Fruit fly (Drosophila melanogaster) whole organism, embryonic: Measurements from ENCODE around the gene CG3032.
A peak's percentile ranks its signal among the peaks of the same experiment; 100 is the strongest.

Experiments used
- Asciz ChIP-seq: fragments of 200-800 bp; sonication (Bioruptor generic); optimal IDR thresholded peaks from 2 replicates; lab custom pipeline; 2017; ENCODE audit warnings: missing biosample characterization, mild to moderate bottlenecking, missing genetic modification characterization, missing genetic modification reagents
- CG10267 ChIP-seq: fragments of 200-800 bp; sonication (Bioruptor generic); optimal IDR thresholded peaks from 2 replicates; lab custom pipeline; 2018; ENCODE audit warnings: missing biosample characterization, mild to moderate bottlenecking, missing genetic modification characterization, moderate library complexity
- CG10274 ChIP-seq: fragments of 200-800 bp; sonication (Bioruptor generic); optimal IDR thresholded peaks from 3 replicates; lab custom pipeline; 2017; ENCODE audit warnings: missing biosample characterization, mild to moderate bottlenecking, missing genetic modification characterization
- CG11456 ChIP-seq: fragments of 200-800 bp; sonication (Bioruptor generic); IDR thresholded peaks from 3 replicates; pipeline ENCODE4 v1.3.6; 2022; ENCODE audit warnings: missing biosample characterization, missing genetic modification characterization
- CG1233 ChIP-seq: fragments of 200-800 bp; sonication (Bioruptor generic); optimal IDR thresholded peaks from 4 replicates; lab custom pipeline; 2018; ENCODE audit warnings: missing biosample characterization, mild to moderate bottlenecking, missing genetic modification characterization
- CG12391 ChIP-seq: fragments of 200-800 bp; sonication (Bioruptor generic); optimal IDR thresholded peaks from 3 replicates; lab custom pipeline; 2018; ENCODE audit warnings: missing biosample characterization, mild to moderate bottlenecking, missing genetic modification characterization, moderate library complexity
- CG13424 ChIP-seq: fragments of 200-800 bp; sonication (Bioruptor generic); optimal IDR thresholded peaks from 2 replicates; lab custom pipeline; 2019; ENCODE audit warnings: missing biosample characterization, mild to moderate bottlenecking, missing genetic modification characterization, moderate library complexity
- CG13775 ChIP-seq: fragments of 200-800 bp; sonication (Bioruptor generic); optimal IDR thresholded peaks from 3 replicates; lab custom pipeline; 2017; ENCODE audit warnings: missing biosample characterization, mild to moderate bottlenecking, missing genetic modification characterization
- CG15696 ChIP-seq: fragments of 200-800 bp; sonication (Bioruptor generic); optimal IDR thresholded peaks from 2 replicates; lab custom pipeline; 2019; ENCODE audit warnings: missing biosample characterization, mild to moderate bottlenecking, missing genetic modification characterization, moderate library complexity
- CG1603 ChIP-seq: fragments of 200-800 bp; sonication (Bioruptor generic); optimal IDR thresholded peaks from 2 replicates; lab custom pipeline; 2019; ENCODE audit warnings: missing biosample characterization, mild to moderate bottlenecking, missing genetic modification characterization, moderate library complexity
- CG17359 ChIP-seq: fragments of 200-800 bp; sonication (Bioruptor generic); optimal IDR thresholded peaks from 3 replicates; lab custom pipeline; 2018; ENCODE audit warnings: missing biosample characterization, mild to moderate bottlenecking, missing genetic modification characterization, moderate library complexity
- CG18599 ChIP-seq: fragments of 200-800 bp; sonication (Bioruptor generic); optimal IDR thresholded peaks from 3 replicates; lab custom pipeline; 2017; ENCODE audit warnings: missing biosample characterization, missing genetic modification characterization, mild to moderate bottlenecking, moderate library complexity, missing genetic modification reagents
- CG18619 ChIP-seq: fragments of 200-800 bp; sonication (Bioruptor generic); optimal IDR thresholded peaks from 3 replicates; lab custom pipeline; 2017; ENCODE audit warnings: missing biosample characterization, mild to moderate bottlenecking, missing genetic modification characterization
- CG2120 ChIP-seq: fragments of 200-800 bp; sonication (Bioruptor generic); optimal IDR thresholded peaks from 3 replicates; lab custom pipeline; 2016; ENCODE audit warnings: missing biosample characterization, missing genetic modification characterization
- CG30403 ChIP-seq: fragments of 200-800 bp; sonication (Bioruptor generic); optimal IDR thresholded peaks from 3 replicates; lab custom pipeline; 2016; ENCODE audit warnings: missing biosample characterization, missing genetic modification characterization
- CG4360 ChIP-seq: fragments of 200-800 bp; sonication (Bioruptor generic); IDR thresholded peaks from 2 replicates; pipeline ENCODE4 v1.3.6; 2022; ENCODE audit warnings: missing biosample characterization, missing genetic modification characterization
- CG43689 ChIP-seq: fragments of 200-800 bp; sonication (Bioruptor generic); IDR thresholded peaks from 2 replicates; pipeline ENCODE4 v1.3.6; 2022; ENCODE audit warnings: missing biosample characterization, missing genetic modification characterization
- CG5245 ChIP-seq: fragments of 200-800 bp; sonication (Bioruptor generic); optimal IDR thresholded peaks from 3 replicates; lab custom pipeline; 2016; ENCODE audit warnings: missing biosample characterization, missing genetic modification characterization
- CG6765 ChIP-seq: fragments of 200-800 bp; sonication (Bioruptor generic); optimal IDR thresholded peaks from 3 replicates; lab custom pipeline; 2017; ENCODE audit warnings: missing biosample characterization, mild to moderate bottlenecking, missing genetic modification characterization
- CG7928 ChIP-seq: fragments of 200-800 bp; sonication (Bioruptor generic); optimal IDR thresholded peaks from 2 replicates; lab custom pipeline; 2017; ENCODE audit warnings: missing biosample characterization, mild to moderate bottlenecking, missing genetic modification characterization
- CG8281 ChIP-seq: fragments of 200-800 bp; sonication (Bioruptor generic); optimal IDR thresholded peaks from 2 replicates; lab custom pipeline; 2018; ENCODE audit warnings: missing biosample characterization, mild to moderate bottlenecking, missing genetic modification characterization, moderate library complexity
- CG8290 ChIP-seq, 3 experiments: fragments of 200-800 bp; sonication (Bioruptor generic); optimal IDR thresholded peaks; 2 replicates each; lab custom pipeline; 2016 to 2019; ENCODE audit warnings: missing biosample characterization in 3 of 3, missing genetic modification characterization in 3 of 3, mild to moderate bottlenecking in 2 of 3, moderate library complexity in 1 of 3
- CG8359 ChIP-seq: fragments of 200-800 bp; sonication (Bioruptor generic); optimal IDR thresholded peaks from 2 replicates; lab custom pipeline; 2017; ENCODE audit warnings: missing biosample characterization, mild to moderate bottlenecking, missing genetic modification characterization, borderline replicate concordance
- CG9437 ChIP-seq: fragments of 200-800 bp; sonication (Bioruptor generic); optimal IDR thresholded peaks from 2 replicates; lab custom pipeline; 2018; ENCODE audit warnings: missing biosample characterization, mild to moderate bottlenecking, missing genetic modification characterization
- Dp ChIP-seq: fragments of 200-800 bp; sonication (Bioruptor generic); optimal IDR thresholded peaks from 2 replicates; lab custom pipeline; 2018; ENCODE audit warnings: missing biosample characterization, mild to moderate bottlenecking, missing genetic modification characterization, moderate library complexity
- Drgx ChIP-seq: fragments of 200-800 bp; sonication (Bioruptor generic); IDR thresholded peaks from 2 replicates; pipeline ENCODE4 v1.3.6; 2022; ENCODE audit warnings: missing biosample characterization, missing genetic modification characterization
- Ets97D ChIP-seq: fragments of 200-800 bp; sonication (Bioruptor generic); optimal IDR thresholded peaks from 3 replicates; lab custom pipeline; 2016; ENCODE audit warnings: missing biosample characterization, missing genetic modification characterization
- Hr51 ChIP-seq, 2 experiments: fragments of 200-800 bp; sonication (Bioruptor generic); optimal IDR thresholded peaks; 2 replicates in 1 of 2; 3 replicates in 1 of 2; lab custom pipeline; 2016 to 2018; ENCODE audit warnings: missing biosample characterization in 2 of 2, missing genetic modification characterization in 2 of 2, mild to moderate bottlenecking in 1 of 2, moderate library complexity in 1 of 2
- Pdp1 ChIP-seq, 2 experiments: fragments of 200-800 bp; sonication (Bioruptor generic); optimal IDR thresholded peaks; 3 replicates each; lab custom pipeline; 2016; ENCODE audit warnings: missing biosample characterization in 2 of 2, missing genetic modification characterization in 2 of 2, mild to moderate bottlenecking in 1 of 2, moderate library complexity in 1 of 2
- Ptx1 ChIP-seq: fragments of 200-800 bp; sonication (Bioruptor generic); IDR thresholded peaks from 2 replicates; pipeline ENCODE4 v1.3.6; 2022; ENCODE audit warnings: missing biosample characterization, missing genetic modification characterization
- ab ChIP-seq: fragments of 200-800 bp; sonication (Bioruptor generic); optimal IDR thresholded peaks from 2 replicates; lab custom pipeline; 2016; ENCODE audit warnings: missing biosample characterization, missing genetic modification characterization
- al ChIP-seq: fragments of 200-800 bp; sonication (Bioruptor generic); IDR thresholded peaks from 2 replicates; pipeline ENCODE4 v1.3.6; 2022; ENCODE audit warnings: missing biosample characterization, missing genetic modification characterization
- bcd ChIP-seq: fragments of 200-800 bp; sonication (Bioruptor generic); optimal IDR thresholded peaks from 2 replicates; lab custom pipeline; 2017; ENCODE audit warnings: missing biosample characterization, mild to moderate bottlenecking, missing genetic modification characterization
- crp ChIP-seq, 2 experiments: fragments of 200-800 bp; sonication (Bioruptor generic); optimal IDR thresholded peaks; 2 replicates in 1 of 2; 3 replicates in 1 of 2; lab custom pipeline; 2017; ENCODE audit warnings: missing biosample characterization in 2 of 2, missing genetic modification characterization in 2 of 2, mild to moderate bottlenecking in 1 of 2, moderate library complexity in 1 of 2
- disco-r ChIP-seq: fragments of 200-800 bp; sonication (Bioruptor generic); optimal IDR thresholded peaks from 2 replicates; lab custom pipeline; 2016; ENCODE audit warnings: missing biosample characterization, missing genetic modification characterization
- dmrt11E ChIP-seq: fragments of 200-800 bp; sonication (Bioruptor generic); optimal IDR thresholded peaks from 3 replicates; lab custom pipeline; 2018; ENCODE audit warnings: missing biosample characterization, mild to moderate bottlenecking, missing genetic modification characterization, moderate library complexity
- dpn ChIP-seq, 2 experiments: fragments of 200-800 bp; sonication (Bioruptor generic); optimal IDR thresholded peaks; 3 replicates each; lab custom pipeline; 2016; ENCODE audit warnings: missing biosample characterization in 2 of 2, missing genetic modification characterization in 2 of 2
- eve ChIP-seq, 2 experiments: fragments of >200 bp; optimal IDR thresholded peaks; 2 replicates each; lab custom pipeline; 2017; ENCODE audit warnings: missing biosample characterization in 2 of 2, missing genetic modification characterization in 2 of 2
- klu ChIP-seq: fragments of 200-800 bp; sonication (Bioruptor generic); IDR thresholded peaks from 2 replicates; pipeline ENCODE4 v1.3.6; 2022; ENCODE audit warnings: missing biosample characterization, missing genetic modification characterization
- p53 ChIP-seq: fragments of 200-800 bp; sonication (Bioruptor generic); optimal IDR thresholded peaks from 2 replicates; lab custom pipeline; 2016; ENCODE audit warnings: missing biosample characterization, missing genetic modification characterization
- pnt ChIP-seq: fragments of 200-800 bp; sonication (Bioruptor generic); optimal IDR thresholded peaks from 3 replicates; lab custom pipeline; 2016; ENCODE audit warnings: missing biosample characterization, missing genetic modification characterization
- pros ChIP-seq: fragments of 200-800 bp; sonication (Bioruptor generic); optimal IDR thresholded peaks from 3 replicates; lab custom pipeline; 2019; ENCODE audit warnings: missing biosample characterization, mild to moderate bottlenecking, missing genetic modification characterization, moderate library complexity
- ranshi ChIP-seq: fragments of 200-800 bp; sonication (Bioruptor generic); IDR thresholded peaks from 2 replicates; pipeline ENCODE4 v1.3.6; 2022; ENCODE audit warnings: missing biosample characterization, missing genetic modification characterization
- slou ChIP-seq: fragments of 200-800 bp; sonication (Bioruptor generic); optimal IDR thresholded peaks from 3 replicates; lab custom pipeline; 2016; ENCODE audit warnings: missing biosample characterization, missing genetic modification characterization
- stc ChIP-seq: fragments of 200-800 bp; sonication (Bioruptor generic); IDR thresholded peaks from 2 replicates; pipeline ENCODE4 v1.3.6; 2022; ENCODE audit warnings: missing biosample characterization, missing genetic modification characterization
- tio ChIP-seq: fragments of 200-800 bp; sonication (Bioruptor generic); optimal IDR thresholded peaks from 2 replicates; lab custom pipeline; 2017; ENCODE audit warnings: missing biosample characterization, missing genetic modification characterization, inconsistent platforms
- tup ChIP-seq: fragments of 200-800 bp; sonication (Bioruptor generic); optimal IDR thresholded peaks from 2 replicates; lab custom pipeline; 2016; ENCODE audit warnings: missing biosample characterization, mild to moderate bottlenecking, missing genetic modification characterization, moderate library complexity
- tx ChIP-seq: fragments of 200-800 bp; sonication (Bioruptor generic); optimal IDR thresholded peaks from 2 replicates; lab custom pipeline; 2016; ENCODE audit warnings: missing biosample characterization, missing genetic modification characterization

The CG3032 gene

DNA sequence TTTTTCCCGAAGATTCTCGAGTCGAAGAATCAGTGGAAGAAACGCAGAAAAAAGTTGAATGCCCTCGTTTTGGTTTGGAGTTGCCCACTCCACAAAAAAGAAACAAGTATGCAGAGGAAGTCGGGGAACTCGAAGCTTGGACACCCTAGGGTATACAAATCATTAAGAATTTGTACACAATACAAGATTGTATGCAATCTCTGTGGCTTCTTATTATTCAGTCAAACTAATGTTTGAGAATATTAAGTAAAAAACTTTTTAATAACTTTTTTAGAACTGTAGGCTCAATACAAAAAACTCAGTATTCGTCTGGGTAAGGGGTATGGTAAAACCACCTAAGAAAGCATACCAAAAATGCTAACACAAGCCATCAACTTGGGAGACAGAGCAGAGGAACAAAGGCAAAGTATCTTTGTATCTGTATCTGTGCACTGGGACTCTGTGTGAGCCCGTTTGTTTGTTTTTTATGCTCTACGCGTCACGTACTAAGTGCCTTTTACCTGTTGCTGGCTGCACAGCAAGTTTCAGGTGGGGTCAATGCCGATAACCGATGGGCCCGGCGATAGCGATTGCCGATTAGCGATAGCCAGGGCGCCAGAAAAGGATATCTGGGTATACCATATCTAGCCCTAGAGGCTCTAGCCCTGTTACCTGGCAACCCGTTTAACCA, 28.4 kb downstream of the CG3032 start:
- TF ChIP-seq Hr51 (GFP tag; optimal IDR thresholded peaks at IDR 0.05; lab: Kevin White, UChicago) = peak; percentile 51 to 74
- peak in 1 of 2 experiments; percentile 91 for TF ChIP-seq eve (GFP tag; optimal IDR thresholded peaks at IDR 0.05; lab: Kevin White, UChicago)
- TF ChIP-seq dmrt11E = peak; percentile 93
- TF ChIP-seq CG30403 (GFP tag; lab: Kevin White, UChicago) = peak; percentile 81
- peak; percentile 54 for TF ChIP-seq CG8290 (GFP tag; optimal IDR thresholded peaks at IDR 0.05; lab: Kevin White, UChicago)
- peak in 1 of 2 experiments; percentile 33 for TF ChIP-seq CG8290 (tag; optimal IDR thresholded peaks at IDR 0.05; lab: Kevin White, UChicago)
- TF ChIP-seq CG1233 (GFP tag; lab: Kevin White, UChicago) = peak; percentile 26
- no peak for TF ChIP-seq CG7928 (GFP tag; lab: Kevin White, UChicago)
- peak; percentile 37 for TF ChIP-seq Ets97D (GFP tag; lab: Kevin White, UChicago)
- TF ChIP-seq Ptx1 (GFP tag; lab: Robert Waterston, UW) = peak; percentile 73
- peak; percentile 46 for TF ChIP-seq disco-r (GFP tag; lab: Kevin White, UChicago)
- peak; percentile 24; the same call in 1 of the 2 replicates for TF ChIP-seq al (GFP tag; lab: Robert Waterston, UW)
- TF ChIP-seq CG11456 (GFP tag; lab: Robert Waterston, UW) = no peak
- TF ChIP-seq CG12391 (tag; lab: Kevin White, UChicago) = peak; percentile 90
- peak; percentile 77 for TF ChIP-seq tio (GFP tag; lab: Kevin White, UChicago)
- peak; percentile 72 for TF ChIP-seq Asciz (GFP tag; lab: Kevin White, UChicago)
- peak; percentile 76 for TF ChIP-seq CG5245 (GFP tag; lab: Kevin White, UChicago)
- peak; percentile 79 for TF ChIP-seq CG13424 (tag; lab: Kevin White, UChicago)
- TF ChIP-seq Drgx (GFP tag; lab: Robert Waterston, UW) = peak; percentile 72
- TF ChIP-seq slou (GFP tag; lab: Kevin White, UChicago) = peak; percentile 47
- peak; percentile 56 for TF ChIP-seq CG1603 (tag; lab: Kevin White, UChicago)
- no peak for TF ChIP-seq p53 (GFP tag; lab: Kevin White, UChicago)
- TF ChIP-seq CG17359 = peak; percentile 77
- TF ChIP-seq CG10267 (tag; lab: Kevin White, UChicago) = peak; percentile 83
- TF ChIP-seq CG10274 = peak; percentile 46
- TF ChIP-seq crp (GFP tag; optimal IDR thresholded peaks at IDR 0.05; lab: Kevin White, UChicago) = no peak
- TF ChIP-seq pros (GFP tag; lab: Kevin White, UChicago) = peak; percentile 20
- TF ChIP-seq tx (GFP tag; lab: Kevin White, UChicago) = peak; percentile 63
- TF ChIP-seq dpn (GFP tag; optimal IDR thresholded peaks at IDR 0.05; lab: Kevin White, UChicago) = peak; percentile 64 to 82
- peak; percentile 63 for TF ChIP-seq CG9437
- peak; percentile 80 for TF ChIP-seq pnt (GFP tag; lab: Kevin White, UChicago)
- TF ChIP-seq CG18599 (GFP tag; lab: Kevin White, UChicago) = peak; percentile 72
- TF ChIP-seq CG18619 = peak; percentile 50
- TF ChIP-seq tup (GFP tag; lab: Kevin White, UChicago) = peak; percentile 54
- TF ChIP-seq CG2120 (GFP tag; lab: Kevin White, UChicago) = peak; percentile 76
- peak; percentile 75 for TF ChIP-seq bcd (GFP tag; lab: Kevin White, UChicago)
- peak; percentile 18 for TF ChIP-seq Dp (GFP tag; lab: Kevin White, UChicago)
- TF ChIP-seq ab = peak; percentile 20
- TF ChIP-seq ranshi (GFP tag; lab: Robert Waterston, UW) = peak; percentile 69; the same call in 1 of the 2 replicates
- TF ChIP-seq CG8359 (GFP tag; lab: Kevin White, UChicago) = peak; percentile 41
- TF ChIP-seq CG13775 = peak; percentile 71
- no peak for TF ChIP-seq CG8281 (tag; lab: Kevin White, UChicago)
- TF ChIP-seq CG6765 (GFP tag; lab: Kevin White, UChicago) = no peak
- TF ChIP-seq CG4360 (GFP tag; lab: Robert Waterston, UW) = peak; percentile 7; the same call in 1 of the 2 replicates
- TF ChIP-seq klu = no peak
- TF ChIP-seq CG15696 = peak; percentile 71
- no peak for TF ChIP-seq stc
- peak; percentile 71 to 80 for TF ChIP-seq Pdp1 (GFP tag; optimal IDR thresholded peaks at IDR 0.05; lab: Kevin White, UChicago)
- TF ChIP-seq CG43689 (GFP tag; lab: Robert Waterston, UW) = 0 out of 2 replicates have a peak, but pooled peaks have one; percentile 7
